Fruit fly (Drosophila melanogaster) whole organism, embryonic: ENCODE measurements around the gene Jhbp13.

ENCODE experiments used
- Ada2b ChIP-seq: fragments of 200-800 bp; sonication (Bioruptor generic); IDR thresholded peaks from 2 replicates; pipeline ENCODE4 v1.3.6; 2022; ENCODE audit warnings: missing biosample characterization, missing genetic modification characterization
- Bteb2 ChIP-seq: fragments of 200-800 bp; sonication (Bioruptor generic); optimal IDR thresholded peaks from 2 replicates; lab custom pipeline; 2016; ENCODE audit warnings: missing biosample characterization, missing genetic modification characterization
- CG10147 ChIP-seq: fragments of 200-800 bp; sonication (Bioruptor generic); optimal IDR thresholded peaks from 2 replicates; lab custom pipeline; 2019; ENCODE audit warnings: missing biosample characterization, mild to moderate bottlenecking, missing genetic modification characterization, moderate library complexity
- CG10321 ChIP-seq: fragments of 200-800 bp; sonication (Bioruptor generic); IDR thresholded peaks from 2 replicates; pipeline ENCODE4 v1.3.6; 2022; ENCODE audit warnings: missing biosample characterization, missing genetic modification characterization
- CG10462 ChIP-seq: fragments of 200-800 bp; sonication (Bioruptor generic); optimal IDR thresholded peaks from 2 replicates; lab custom pipeline; 2016; ENCODE audit warnings: missing biosample characterization, missing genetic modification characterization
- CG11247 ChIP-seq: fragments of 200-800 bp; sonication (Bioruptor generic); IDR thresholded peaks from 2 replicates; pipeline ENCODE4 v1.3.6; 2022; ENCODE audit warnings: missing biosample characterization, missing genetic modification characterization
- CG14014 ChIP-seq: fragments of 200-800 bp; sonication (Bioruptor generic); IDR thresholded peaks from 2 replicates; pipeline ENCODE4 v1.3.6; 2022; ENCODE audit warnings: missing biosample characterization, missing genetic modification characterization
- CG1603 ChIP-seq: fragments of 200-800 bp; sonication (Bioruptor generic); optimal IDR thresholded peaks from 2 replicates; lab custom pipeline; 2019; ENCODE audit warnings: missing biosample characterization, mild to moderate bottlenecking, missing genetic modification characterization, moderate library complexity
- CG16863 ChIP-seq: fragments of 200-800 bp; sonication (Bioruptor generic); optimal IDR thresholded peaks from 3 replicates; lab custom pipeline; 2016; ENCODE audit warnings: missing biosample characterization, missing genetic modification characterization
- CG1792 ChIP-seq: fragments of 200-800 bp; sonication (Bioruptor generic); optimal IDR thresholded peaks from 2 replicates; lab custom pipeline; 2016; ENCODE audit warnings: missing biosample characterization, missing genetic modification characterization
- CG18476 ChIP-seq: fragments of 200-800 bp; sonication (Bioruptor generic); optimal IDR thresholded peaks from 2 replicates; lab custom pipeline; 2016; ENCODE audit warnings: missing biosample characterization, mild to moderate bottlenecking, missing genetic modification characterization
- CG2875 ChIP-seq: fragments of 200-800 bp; sonication (Bioruptor generic); optimal IDR thresholded peaks from 2 replicates; lab custom pipeline; 2017; ENCODE audit warnings: missing biosample characterization, mild to moderate bottlenecking, missing genetic modification characterization, missing genetic modification reagents
- CG31388 ChIP-seq: fragments of 200-800 bp; sonication (Bioruptor generic); optimal IDR thresholded peaks from 2 replicates; lab custom pipeline; 2016; ENCODE audit warnings: missing biosample characterization, missing genetic modification characterization
- CG3163 ChIP-seq: fragments of 200-800 bp; sonication (Bioruptor generic); optimal IDR thresholded peaks from 3 replicates; lab custom pipeline; 2016; ENCODE audit warnings: missing biosample characterization, missing genetic modification characterization
- CG4328 ChIP-seq: fragments of 200-800 bp; sonication (Bioruptor generic); optimal IDR thresholded peaks from 3 replicates; lab custom pipeline; 2017; ENCODE audit warnings: missing biosample characterization, missing genetic modification reagents, missing genetic modification characterization
- CG4424 ChIP-seq: fragments of 200-800 bp; sonication (Bioruptor generic); optimal IDR thresholded peaks from 3 replicates; lab custom pipeline; 2016; ENCODE audit warnings: missing biosample characterization, missing genetic modification characterization
- CG4730 ChIP-seq: fragments of 200-800 bp; sonication (Bioruptor generic); IDR thresholded peaks from 2 replicates; pipeline ENCODE4 v1.3.6; 2022; ENCODE audit warnings: missing biosample characterization, missing genetic modification characterization
- CG9876 ChIP-seq: fragments of 200-800 bp; sonication (Bioruptor generic); optimal IDR thresholded peaks from 2 replicates; lab custom pipeline; 2016; ENCODE audit warnings: missing biosample characterization, missing genetic modification characterization
- CG9932 ChIP-seq: fragments of 200-800 bp; sonication (Bioruptor generic); IDR thresholded peaks from 2 replicates; pipeline ENCODE4 v1.3.6; 2022; ENCODE audit warnings: missing biosample characterization, missing genetic modification characterization
- CrebB ChIP-seq: fragments of 200-800 bp; sonication (Bioruptor generic); optimal IDR thresholded peaks from 3 replicates; lab custom pipeline; 2018; ENCODE audit warnings: missing biosample characterization, mild to moderate bottlenecking, missing genetic modification characterization
- Dbx ChIP-seq: fragments of 200-800 bp; sonication (Bioruptor generic); IDR thresholded peaks from 3 replicates; pipeline ENCODE4 v1.3.6; 2022; ENCODE audit warnings: missing biosample characterization, missing genetic modification characterization
- Dip2 ChIP-seq: fragments of 200-800 bp; sonication (Bioruptor generic); IDR thresholded peaks from 2 replicates; pipeline ENCODE4 v1.3.6; 2022; ENCODE audit warnings: missing biosample characterization, missing genetic modification characterization
- Dp ChIP-seq: fragments of 200-800 bp; sonication (Bioruptor generic); optimal IDR thresholded peaks from 2 replicates; lab custom pipeline; 2018; ENCODE audit warnings: missing biosample characterization, mild to moderate bottlenecking, missing genetic modification characterization, moderate library complexity
- Dref ChIP-seq: fragments of 200-800 bp; sonication (Bioruptor generic); IDR thresholded peaks from 2 replicates; pipeline ENCODE4 v1.3.6; 2022; ENCODE audit warnings: missing biosample characterization, missing genetic modification characterization
- Drgx ChIP-seq: fragments of 200-800 bp; sonication (Bioruptor generic); IDR thresholded peaks from 2 replicates; pipeline ENCODE4 v1.3.6; 2022; ENCODE audit warnings: missing biosample characterization, missing genetic modification characterization
- Elba2 ChIP-seq: fragments of 200-800 bp; sonication (Bioruptor generic); optimal IDR thresholded peaks from 3 replicates; lab custom pipeline; 2016; ENCODE audit warnings: missing biosample characterization, missing genetic modification characterization
- HLH54F ChIP-seq: fragments of 200-800 bp; sonication (Bioruptor generic); optimal IDR thresholded peaks from 3 replicates; lab custom pipeline; 2016; ENCODE audit warnings: missing biosample characterization, missing genetic modification characterization
- Hey ChIP-seq: fragments of 200-800 bp; sonication (Bioruptor generic); optimal IDR thresholded peaks from 3 replicates; lab custom pipeline; 2018; ENCODE audit warnings: missing biosample characterization, mild to moderate bottlenecking, missing genetic modification characterization
- Mes4 ChIP-seq: fragments of 200-800 bp; sonication (Bioruptor generic); optimal IDR thresholded peaks from 2 replicates; lab custom pipeline; 2016; ENCODE audit warnings: missing biosample characterization, missing genetic modification characterization
- Oli ChIP-seq: fragments of 200-800 bp; sonication (Bioruptor generic); optimal IDR thresholded peaks from 2 replicates; lab custom pipeline; 2018; ENCODE audit warnings: missing biosample characterization, mild to moderate bottlenecking, missing genetic modification characterization, moderate library complexity
- Opbp ChIP-seq: fragments of 200-800 bp; sonication (Bioruptor generic); IDR thresholded peaks from 3 replicates; pipeline ENCODE4 v1.3.6; 2022; ENCODE audit warnings: missing biosample characterization, missing genetic modification characterization; ENCODE audit not compliant: partially characterized antibody
- PHDP ChIP-seq: fragments of 200-800 bp; sonication (Bioruptor generic); optimal IDR thresholded peaks from 3 replicates; lab custom pipeline; 2018; ENCODE audit warnings: missing biosample characterization, mild to moderate bottlenecking, missing genetic modification characterization, moderate library complexity
- Scr ChIP-seq: fragments of 200-800 bp; sonication (Bioruptor generic); IDR thresholded peaks from 2 replicates; pipeline ENCODE4 v1.3.6; 2022; ENCODE audit warnings: missing biosample characterization, missing genetic modification characterization; ENCODE audit not compliant: partially characterized antibody
- Spps ChIP-seq: fragments of 200-800 bp; sonication (Bioruptor generic); optimal IDR thresholded peaks from 2 replicates; lab custom pipeline; 2018; ENCODE audit warnings: missing biosample characterization, mild to moderate bottlenecking, missing genetic modification characterization
- Vsx1 ChIP-seq: fragments of 200-800 bp; sonication (Bioruptor generic); optimal IDR thresholded peaks from 2 replicates; lab custom pipeline; 2017; ENCODE audit warnings: missing biosample characterization, mild to moderate bottlenecking, missing genetic modification characterization, missing genetic modification reagents
- YL-1 ChIP-seq: fragments of 200-800 bp; sonication (Bioruptor generic); optimal IDR thresholded peaks from 3 replicates; lab custom pipeline; 2017; ENCODE audit warnings: missing biosample characterization, mild to moderate bottlenecking, missing genetic modification characterization
- ab ChIP-seq: fragments of 200-800 bp; sonication (Bioruptor generic); optimal IDR thresholded peaks from 2 replicates; lab custom pipeline; 2016; ENCODE audit warnings: missing biosample characterization, missing genetic modification characterization
- abd-A ChIP-seq: fragments of 200-800 bp; sonication (Bioruptor generic); optimal IDR thresholded peaks from 3 replicates; lab custom pipeline; 2019; ENCODE audit warnings: missing biosample characterization, mild to moderate bottlenecking, missing genetic modification characterization, moderate library complexity
- ash1 ChIP-seq: fragments of 200-800 bp; sonication (Bioruptor generic); optimal IDR thresholded peaks from 2 replicates; lab custom pipeline; 2018; ENCODE audit warnings: missing biosample characterization, mild to moderate bottlenecking, missing genetic modification characterization
- bigmax ChIP-seq: fragments of 200-800 bp; sonication (Bioruptor generic); optimal IDR thresholded peaks from 2 replicates; lab custom pipeline; 2018; ENCODE audit warnings: missing biosample characterization, mild to moderate bottlenecking, missing genetic modification characterization
- br ChIP-seq: fragments of >200 bp; optimal IDR thresholded peaks from 2 replicates; lab custom pipeline; 2017
- bsh ChIP-seq, 2 experiments: fragments of 200-800 bp; sonication (Bioruptor generic); optimal IDR thresholded peaks; 2 replicates each; lab custom pipeline; 2017 to 2018; ENCODE audit warnings: mild to moderate bottlenecking in 2 of 2, missing biosample characterization in 2 of 2, missing genetic modification characterization in 2 of 2, moderate library complexity in 1 of 2
- disco-r ChIP-seq: fragments of 200-800 bp; sonication (Bioruptor generic); optimal IDR thresholded peaks from 2 replicates; lab custom pipeline; 2016; ENCODE audit warnings: missing biosample characterization, missing genetic modification characterization
- dmrt11E ChIP-seq: fragments of 200-800 bp; sonication (Bioruptor generic); optimal IDR thresholded peaks from 3 replicates; lab custom pipeline; 2018; ENCODE audit warnings: missing biosample characterization, mild to moderate bottlenecking, missing genetic modification characterization, moderate library complexity
- emc ChIP-seq: fragments of 200-800 bp; sonication (Bioruptor generic); optimal IDR thresholded peaks from 2 replicates; lab custom pipeline; 2016; ENCODE audit warnings: missing biosample characterization, missing genetic modification characterization
- gcm ChIP-seq: fragments of 200-800 bp; sonication (Bioruptor generic); optimal IDR thresholded peaks from 2 replicates; lab custom pipeline; 2019; ENCODE audit warnings: missing biosample characterization, mild to moderate bottlenecking, missing genetic modification characterization, moderate library complexity
- ro ChIP-seq: fragments of 200-800 bp; sonication (Bioruptor generic); IDR thresholded peaks from 2 replicates; pipeline ENCODE4 v1.3.6; 2022; ENCODE audit warnings: missing biosample characterization, missing genetic modification characterization
- sd ChIP-seq: fragments of 200-800 bp; sonication (Bioruptor generic); optimal IDR thresholded peaks from 3 replicates; lab custom pipeline; 2018; ENCODE audit warnings: missing biosample characterization, mild to moderate bottlenecking, missing genetic modification characterization, moderate library complexity
- sisA ChIP-seq: fragments of 200-800 bp; sonication (Bioruptor generic); IDR thresholded peaks from 2 replicates; pipeline ENCODE4 v1.3.6; 2022; ENCODE audit warnings: missing biosample characterization, missing genetic modification characterization
- slp2 ChIP-seq: fragments of 200-800 bp; sonication (Bioruptor generic); optimal IDR thresholded peaks from 2 replicates; lab custom pipeline; 2016; ENCODE audit warnings: missing biosample characterization, missing genetic modification characterization
- unpg ChIP-seq: fragments of 200-800 bp; sonication (Bioruptor generic); optimal IDR thresholded peaks from 3 replicates; lab custom pipeline; 2018; ENCODE audit warnings: missing biosample characterization, mild to moderate bottlenecking, missing genetic modification characterization, moderate library complexity
- usp ChIP-seq: fragments of >200 bp; optimal IDR thresholded peaks from 2 replicates; lab custom pipeline; 2017; ENCODE audit warnings: missing biosample characterization, missing genetic modification characterization

Jhbp13 gene

dm6 chr2L:13222225-13222648 is 17.6 kb upstream of the Jhbp13 start, which contains the start of the genes Ski6 and CG16812 (continued):
- TF ChIP-seq Hey (tag; lab: Kevin White, UChicago) (no peak), dmrt11E (tag; lab: Kevin White, UChicago) (peak; percentile 67), disco-r (GFP tag; lab: Kevin White, UChicago) (no peak), CG14014 (peak; percentile 53; the same call in 1 of the 2 replicates), CG3163 (no peak), CG10321 (GFP tag; lab: Robert Waterston, UW) (no peak), CG10147 (no peak), CG2875 (GFP tag; lab: Kevin White, UChicago) (no peak), gcm (GFP tag; lab: Kevin White, UChicago) (peak; percentile 68), CG4424 (GFP tag; lab: Kevin White, UChicago) (peak; percentile 63), slp2 (GFP tag; lab: Kevin White, UChicago) (no peak), CG31388 (GFP tag; lab: Kevin White, UChicago) (no peak), CG1792 (no peak), Ada2b (GFP tag; lab: Robert Waterston, UW) (peak; percentile 47), sisA (GFP tag; lab: Robert Waterston, UW) (0 out of 2 replicates have a peak, but pooled peaks have one; percentile 16), ro (no peak), abd-A (tag; lab: Kevin White, UChicago) (no peak), Opbp (GFP tag; lab: Robert Waterston, UW) (peak; percentile 57; the same call in 2 of the 3 replicates), Drgx (no peak), sd (tag; lab: Kevin White, UChicago) (no peak), CG1603 (tag; lab: Kevin White, UChicago) (peak; percentile 44), Spps (tag; lab: Kevin White, UChicago) (peak; percentile 59), CG16863 (GFP tag; lab: Kevin White, UChicago) (no peak), Dref (peak; percentile 76), Oli (tag; lab: Kevin White, UChicago) (peak; percentile 42), unpg (GFP tag; lab: Kevin White, UChicago) (no peak), CG18476 (peak; percentile 20), usp (GFP tag; lab: Kevin White, UChicago) (no peak), bsh (GFP tag; optimal IDR thresholded peaks at IDR 0.05; lab: Kevin White, UChicago) (peak in 1 of 2 experiments; percentile 79), YL-1 (GFP tag; lab: Kevin White, UChicago) (peak; percentile 66), Scr (0 out of 2 replicates have a peak, but pooled peaks have one; percentile 37), ab (no peak), Mes4 (GFP tag; lab: Kevin White, UChicago) (no peak), emc (GFP tag; lab: Kevin White, UChicago) (no peak), Dip2 (GFP tag; lab: Robert Waterston, UW) (no peak), CG9932 (peak; percentile 78), Dp (peak; percentile 57), bigmax (no peak), ash1 (GFP tag; lab: Kevin White, UChicago) (no peak), CrebB (peak; percentile 66), Bteb2 (GFP tag; lab: Kevin White, UChicago) (peak; percentile 52), br (no peak), HLH54F (no peak), PHDP (tag; lab: Kevin White, UChicago) (no peak), CG9876 (GFP tag; lab: Kevin White, UChicago) (no peak), CG4328 (GFP tag; lab: Kevin White, UChicago) (no peak), Elba2 (GFP tag; lab: Kevin White, UChicago) (peak; percentile 29), Dbx (GFP tag; lab: Robert Waterston, UW) (peak; percentile 68), Vsx1 (GFP tag; lab: Kevin White, UChicago) (no peak), CG4730 (no peak), CG10462 (peak; percentile 40), CG11247 (GFP tag; lab: Robert Waterston, UW) (peak; percentile 52; the same call in 1 of the 2 replicates)
